Fruit fly (Drosophila melanogaster) whole organism, embryonic: ENCODE results near the gene CG10492.

Source experiments
- CG10565 ChIP-seq: fragments of 200-800 bp; sonication (Bioruptor generic); optimal IDR thresholded peaks from 3 replicates; lab custom pipeline; 2016; ENCODE audit warnings: missing biosample characterization, mild to moderate bottlenecking, missing genetic modification characterization
- CG10979 ChIP-seq: fragments of 200-800 bp; sonication (Bioruptor generic); optimal IDR thresholded peaks from 2 replicates; lab custom pipeline; 2018; ENCODE audit warnings: missing biosample characterization, mild to moderate bottlenecking, missing genetic modification characterization, moderate library complexity
- CG12236 ChIP-seq: fragments of 200-800 bp; sonication (Bioruptor generic); optimal IDR thresholded peaks from 2 replicates; lab custom pipeline; 2016; ENCODE audit warnings: missing biosample characterization, missing genetic modification characterization
- CG12299 ChIP-seq: fragments of 200-800 bp; sonication (Bioruptor generic); optimal IDR thresholded peaks from 2 replicates; lab custom pipeline; 2018; ENCODE audit warnings: missing biosample characterization, mild to moderate bottlenecking, missing genetic modification characterization
- CG12744 ChIP-seq: fragments of 200-800 bp; sonication (Bioruptor generic); optimal IDR thresholded peaks from 2 replicates; lab custom pipeline; 2016; ENCODE audit warnings: missing biosample characterization, missing genetic modification characterization
- CG13624 ChIP-seq: fragments of 200-800 bp; sonication (Bioruptor generic); optimal IDR thresholded peaks from 2 replicates; lab custom pipeline; 2016; ENCODE audit warnings: missing biosample characterization, missing genetic modification characterization
- CG14667 ChIP-seq: fragments of 200-800 bp; sonication (Bioruptor generic); IDR thresholded peaks from 2 replicates; pipeline ENCODE4 v1.3.6; 2022; ENCODE audit warnings: missing biosample characterization, missing genetic modification characterization
- CG14860 ChIP-seq: fragments of 200-800 bp; sonication (Bioruptor generic); IDR thresholded peaks from 3 replicates; pipeline ENCODE4 v1.3.6; 2022; ENCODE audit warnings: missing biosample characterization, missing genetic modification characterization; ENCODE audit not compliant: partially characterized antibody
- CG15011 ChIP-seq: fragments of 200-800 bp; sonication (Bioruptor generic); optimal IDR thresholded peaks from 3 replicates; lab custom pipeline; 2018; ENCODE audit warnings: missing biosample characterization, mild to moderate bottlenecking, missing genetic modification characterization
- CG15514 ChIP-seq: fragments of 200-800 bp; sonication (Bioruptor generic); optimal IDR thresholded peaks from 3 replicates; lab custom pipeline; 2017; ENCODE audit warnings: missing biosample characterization, missing genetic modification characterization, mild to moderate bottlenecking, moderate library complexity, missing genetic modification reagents
- CG18764 ChIP-seq: fragments of 200-800 bp; sonication (Bioruptor generic); optimal IDR thresholded peaks from 3 replicates; lab custom pipeline; 2016; ENCODE audit warnings: missing biosample characterization, missing genetic modification characterization
- CG2199 ChIP-seq: fragments of 200-800 bp; sonication (Bioruptor generic); IDR thresholded peaks from 3 replicates; pipeline ENCODE4 v1.3.6; 2022; ENCODE audit warnings: missing biosample characterization, missing genetic modification characterization
- CG30020 ChIP-seq: fragments of 200-800 bp; optimal IDR thresholded peaks from 2 replicates; lab custom pipeline; 2019; ENCODE audit warnings: missing biosample characterization, mild to moderate bottlenecking, missing genetic modification characterization, moderate library complexity
- CG3163 ChIP-seq: fragments of 200-800 bp; sonication (Bioruptor generic); optimal IDR thresholded peaks from 3 replicates; lab custom pipeline; 2016; ENCODE audit warnings: missing biosample characterization, missing genetic modification characterization
- CG34224 ChIP-seq: fragments of 200-800 bp; sonication (Bioruptor generic); IDR thresholded peaks from 3 replicates; pipeline ENCODE4 v1.3.6; 2022; ENCODE audit warnings: missing biosample characterization, missing genetic modification characterization; ENCODE audit not compliant: partially characterized antibody
- CG3995 ChIP-seq: fragments of 200-800 bp; sonication (Bioruptor generic); optimal IDR thresholded peaks from 3 replicates; lab custom pipeline; 2016; ENCODE audit warnings: missing biosample characterization, missing genetic modification characterization
- CG4328 ChIP-seq: fragments of 200-800 bp; sonication (Bioruptor generic); optimal IDR thresholded peaks from 3 replicates; lab custom pipeline; 2017; ENCODE audit warnings: missing biosample characterization, missing genetic modification reagents, missing genetic modification characterization
- CG43689 ChIP-seq: fragments of 200-800 bp; sonication (Bioruptor generic); IDR thresholded peaks from 2 replicates; pipeline ENCODE4 v1.3.6; 2022; ENCODE audit warnings: missing biosample characterization, missing genetic modification characterization
- CG5245 ChIP-seq: fragments of 200-800 bp; sonication (Bioruptor generic); optimal IDR thresholded peaks from 3 replicates; lab custom pipeline; 2016; ENCODE audit warnings: missing biosample characterization, missing genetic modification characterization
- CG7357 ChIP-seq: fragments of 200-800 bp; sonication (Bioruptor generic); IDR thresholded peaks from 3 replicates; pipeline ENCODE4 v1.3.6; 2022; ENCODE audit warnings: missing biosample characterization, missing genetic modification characterization
- CG7928 ChIP-seq: fragments of 200-800 bp; sonication (Bioruptor generic); optimal IDR thresholded peaks from 2 replicates; lab custom pipeline; 2017; ENCODE audit warnings: missing biosample characterization, mild to moderate bottlenecking, missing genetic modification characterization
- CG9609 ChIP-seq: fragments of 200-800 bp; sonication (Bioruptor generic); optimal IDR thresholded peaks from 3 replicates; lab custom pipeline; 2016; ENCODE audit warnings: missing biosample characterization, missing genetic modification characterization
- CG9932 ChIP-seq: fragments of 200-800 bp; sonication (Bioruptor generic); IDR thresholded peaks from 2 replicates; pipeline ENCODE4 v1.3.6; 2022; ENCODE audit warnings: missing biosample characterization, missing genetic modification characterization
- Gsc ChIP-seq: fragments of 200-800 bp; sonication (Bioruptor generic); IDR thresholded peaks from 2 replicates; pipeline ENCODE4 v1.3.6; 2022; ENCODE audit warnings: missing biosample characterization, missing genetic modification characterization
- H2.0 ChIP-seq: fragments of 200-800 bp; sonication (Bioruptor generic); IDR thresholded peaks from 2 replicates; pipeline ENCODE4 v1.3.6; 2022; ENCODE audit warnings: missing biosample characterization, missing genetic modification characterization
- HLH3B ChIP-seq: fragments of 200-800 bp; sonication (Bioruptor generic); IDR thresholded peaks from 2 replicates; pipeline ENCODE4 v1.3.6; 2022; ENCODE audit warnings: missing biosample characterization, missing genetic modification characterization
- Hey ChIP-seq: fragments of 200-800 bp; sonication (Bioruptor generic); optimal IDR thresholded peaks from 3 replicates; lab custom pipeline; 2018; ENCODE audit warnings: missing biosample characterization, mild to moderate bottlenecking, missing genetic modification characterization
- Hr78 ChIP-seq, 2 experiments: fragments of 200-800 bp in 1 of 2; fragments of >200 bp in 1 of 2; sonication (Bioruptor generic) in 1 of 2; optimal IDR thresholded peaks; 2 replicates each; lab custom pipeline; 2017 to 2019; ENCODE audit warnings: missing biosample characterization in 2 of 2, missing genetic modification characterization in 2 of 2, mild to moderate bottlenecking in 1 of 2, moderate library complexity in 1 of 2
- MBD-R2 ChIP-seq: fragments of 200-800 bp; sonication (Bioruptor generic); IDR thresholded peaks from 2 replicates; pipeline ENCODE4 v1.3.6; 2022; ENCODE audit warnings: missing biosample characterization, missing genetic modification characterization
- NC2α ChIP-seq: fragments of 200-800 bp; sonication (Bioruptor generic); optimal IDR thresholded peaks from 2 replicates; lab custom pipeline; 2016; ENCODE audit warnings: missing biosample characterization, missing genetic modification characterization
- NfI ChIP-seq: fragments of 200-800 bp; sonication (Bioruptor generic); optimal IDR thresholded peaks from 3 replicates; lab custom pipeline; 2018; ENCODE audit warnings: missing biosample characterization, mild to moderate bottlenecking, missing genetic modification characterization, moderate library complexity
- Poxn ChIP-seq: fragments of 200-800 bp; sonication (Bioruptor generic); IDR thresholded peaks from 2 replicates; pipeline ENCODE4 v1.3.6; 2022; ENCODE audit warnings: missing biosample characterization, missing genetic modification characterization
- Sin3A ChIP-seq: fragments of >200 bp; optimal IDR thresholded peaks from 2 replicates; lab custom pipeline; 2018
- Xbp1 ChIP-seq: fragments of 200-800 bp; sonication (Bioruptor generic); optimal IDR thresholded peaks from 3 replicates; lab custom pipeline; 2016; ENCODE audit warnings: missing biosample characterization, mild to moderate bottlenecking, missing genetic modification characterization
- ab ChIP-seq: fragments of 200-800 bp; sonication (Bioruptor generic); optimal IDR thresholded peaks from 2 replicates; lab custom pipeline; 2016; ENCODE audit warnings: missing biosample characterization, missing genetic modification characterization
- caup ChIP-seq: fragments of 200-800 bp; sonication (Bioruptor generic); optimal IDR thresholded peaks from 3 replicates; lab custom pipeline; 2017; ENCODE audit warnings: missing biosample characterization, mild to moderate bottlenecking, missing genetic modification characterization, moderate library complexity; ENCODE audit not compliant: severe bottlenecking
- da ChIP-seq: fragments of 200-800 bp; sonication (Bioruptor generic); optimal IDR thresholded peaks from 2 replicates; lab custom pipeline; 2016; ENCODE audit warnings: missing biosample characterization, missing genetic modification characterization
- dmrt99B ChIP-seq: fragments of 200-800 bp; sonication (Bioruptor generic); optimal IDR thresholded peaks from 2 replicates; lab custom pipeline; 2018; ENCODE audit warnings: missing biosample characterization, mild to moderate bottlenecking, missing genetic modification characterization, moderate library complexity
- eve ChIP-seq, 2 experiments: fragments of >200 bp; optimal IDR thresholded peaks; 2 replicates each; lab custom pipeline; 2017; ENCODE audit warnings: missing biosample characterization in 2 of 2, missing genetic modification characterization in 2 of 2
- fru ChIP-seq: fragments of >200 bp; optimal IDR thresholded peaks from 2 replicates; lab custom pipeline; 2017
- gfzf ChIP-seq: fragments of 200-800 bp; sonication (Bioruptor generic); optimal IDR thresholded peaks from 2 replicates; lab custom pipeline; 2016; ENCODE audit warnings: missing biosample characterization, mild to moderate bottlenecking, missing genetic modification characterization, moderate library complexity
- ken ChIP-seq: fragments of 200-800 bp; sonication (Bioruptor generic); IDR thresholded peaks from 3 replicates; pipeline ENCODE4 v1.3.6; 2022; ENCODE audit warnings: missing biosample characterization, missing genetic modification characterization
- mam ChIP-seq: fragments of 200-800 bp; sonication (Bioruptor generic); optimal IDR thresholded peaks from 3 replicates; lab custom pipeline; 2016; ENCODE audit warnings: missing biosample characterization, missing genetic modification characterization
- oc ChIP-seq: fragments of 200-800 bp; sonication (Bioruptor generic); optimal IDR thresholded peaks from 2 replicates; lab custom pipeline; 2018; ENCODE audit warnings: missing biosample characterization, mild to moderate bottlenecking, missing genetic modification characterization, moderate library complexity
- onecut ChIP-seq: fragments of 200-800 bp; sonication (Bioruptor generic); IDR thresholded peaks from 2 replicates; pipeline ENCODE4 v1.3.6; 2022; ENCODE audit warnings: missing biosample characterization, missing genetic modification characterization
- repo ChIP-seq: fragments of 200-800 bp; sonication (Bioruptor generic); optimal IDR thresholded peaks from 2 replicates; lab custom pipeline; 2016; ENCODE audit warnings: missing biosample characterization, missing genetic modification characterization
- seq ChIP-seq: fragments of 200-800 bp; sonication (Bioruptor generic); IDR thresholded peaks from 2 replicates; pipeline ENCODE4 v1.3.6; 2022; ENCODE audit warnings: missing biosample characterization, missing genetic modification characterization
- slbo ChIP-seq: fragments of 200-800 bp; sonication (Bioruptor generic); IDR thresholded peaks from 2 replicates; pipeline ENCODE4 v1.3.6; 2022; ENCODE audit warnings: missing biosample characterization, missing genetic modification characterization
- ssp ChIP-seq: fragments of 200-800 bp; sonication (Bioruptor generic); IDR thresholded peaks from 2 replicates; pipeline ENCODE4 v1.3.6; 2022; ENCODE audit warnings: missing biosample characterization, missing genetic modification characterization
- trem ChIP-seq: fragments of 200-800 bp; optimal IDR thresholded peaks from 3 replicates; lab custom pipeline; 2019; ENCODE audit warnings: missing biosample characterization, mild to moderate bottlenecking, missing genetic modification characterization, moderate library complexity
- ttk ChIP-seq: fragments of 200-800 bp; sonication (Bioruptor generic); IDR thresholded peaks from 2 replicates; pipeline ENCODE4 v2.1.2; 2022; ENCODE audit warnings: missing biosample characterization, missing genetic modification characterization

The CG10492 gene

dm6 chr2L:19051534-19052100, 2.3 kb upstream of the CG10492 start, which contains the start of gene Rpn3 (continued):
- TF ChIP-seq NfI (GFP tag; lab: Kevin White, UChicago): peak; percentile 79
- TF ChIP-seq CG13624: peak; percentile 79
- TF ChIP-seq CG9609 (GFP tag; lab: Kevin White, UChicago): peak; percentile 83
- peak; percentile 19; the same call in 1 of the 2 replicates for TF ChIP-seq Gsc (GFP tag; lab: Robert Waterston, UW)
- peak; percentile 58 for TF ChIP-seq oc
- TF ChIP-seq CG43689: peak; percentile 62
- no peak for TF ChIP-seq CG15011 (GFP tag; lab: Kevin White, UChicago)
- TF ChIP-seq eve (GFP tag; optimal IDR thresholded peaks at IDR 0.05; lab: Kevin White, UChicago): no peak
- TF ChIP-seq CG5245 (GFP tag; lab: Kevin White, UChicago): peak; percentile 62
- TF ChIP-seq da (GFP tag; lab: Kevin White, UChicago): peak; percentile 14
- TF ChIP-seq CG2199 (GFP tag; lab: Robert Waterston, UW): peak; percentile 82; the same call in 2 of the 3 replicates
- TF ChIP-seq Xbp1: peak; percentile 84
- TF ChIP-seq Hr78 (GFP tag; optimal IDR thresholded peaks at IDR 0.05; lab: Kevin White, UChicago): no peak
- TF ChIP-seq NC2α (GFP tag; lab: Kevin White, UChicago): peak; percentile 51
- peak; percentile 68 for TF ChIP-seq CG12299 (tag; lab: Kevin White, UChicago)
- TF ChIP-seq MBD-R2 (GFP tag; lab: Robert Waterston, UW): peak; percentile 73
- TF ChIP-seq gfzf: no peak
- peak; percentile 41 for TF ChIP-seq CG3995 (GFP tag; lab: Kevin White, UChicago)
- TF ChIP-seq onecut (GFP tag; lab: Robert Waterston, UW): peak; percentile 60
- TF ChIP-seq CG7357 (GFP tag; lab: Robert Waterston, UW): peak; percentile 47; the same call in 1 of the 3 replicates
- peak; percentile 80 for TF ChIP-seq dmrt99B (tag; lab: Kevin White, UChicago)
- TF ChIP-seq CG18764: peak; percentile 82
- TF ChIP-seq ssp: peak; percentile 73
- peak; percentile 64 for TF ChIP-seq ttk
- peak; percentile 67 for TF ChIP-seq CG15514
- TF ChIP-seq H2.0 (GFP tag; lab: Robert Waterston, UW): peak; percentile 87
- peak; percentile 66; the same call in 2 of the 3 replicates for TF ChIP-seq CG14860
- TF ChIP-seq CG10979: peak; percentile 84
- TF ChIP-seq CG14667 (GFP tag; lab: Robert Waterston, UW): peak; percentile 78
- TF ChIP-seq slbo (GFP tag; lab: Robert Waterston, UW): peak; percentile 90
- peak; percentile 12 for TF ChIP-seq ab (GFP tag; lab: Kevin White, UChicago)
- no peak for TF ChIP-seq CG10565 (GFP tag; lab: Kevin White, UChicago)
- TF ChIP-seq repo (GFP tag; lab: Kevin White, UChicago): peak; percentile 73
- no peak for TF ChIP-seq Sin3A
- peak; percentile 36 for TF ChIP-seq CG4328 (GFP tag; lab: Kevin White, UChicago)
- peak; percentile 76; the same call in 2 of the 3 replicates for TF ChIP-seq ken
- peak; percentile 55 for TF ChIP-seq CG30020 (tag; lab: Kevin White, UChicago)
- no peak for TF ChIP-seq Hey
- peak; percentile 88 for TF ChIP-seq CG9932
- peak; percentile 53; the same call in 1 of the 2 replicates for TF ChIP-seq seq (GFP tag; lab: Robert Waterston, UW)
- peak; percentile 41 for TF ChIP-seq CG12236 (GFP tag; lab: Kevin White, UChicago)
- peak; percentile 83 for TF ChIP-seq mam (GFP tag; lab: Kevin White, UChicago)
- no peak for TF ChIP-seq CG7928 (GFP tag; lab: Kevin White, UChicago)
- TF ChIP-seq fru (lab: Kevin White, UChicago): no peak
- peak; percentile 60 for TF ChIP-seq CG3163 (GFP tag; lab: Kevin White, UChicago)
- TF ChIP-seq CG12744: peak; percentile 70
- peak; percentile 83 for TF ChIP-seq trem (tag; lab: Kevin White, UChicago)
- TF ChIP-seq CG34224: peak; percentile 66; the same call in 1 of the 3 replicates
- TF ChIP-seq HLH3B: peak; percentile 82
- TF ChIP-seq caup: peak; percentile 73
- peak; percentile 10; the same call in 1 of the 2 replicates for TF ChIP-seq Poxn (GFP tag; lab: Robert Waterston, UW)
